Worm (Caenorhabditis elegans): ENCODE results near the gene C44B9.3.

- no peak for TF ChIP-seq him-1 (tag; optimal IDR thresholded peaks at IDR 0.05)
- no peak for TF ChIP-seq W03F9.2 (tag; optimal IDR thresholded peaks at IDR 0.05)
Measured at ce11 chrIII:10909166-10909565, 29.2 kb upstream of the C44B9.3 start.
